Fruit fly (Drosophila melanogaster) whole organism, adult: ENCODE measurements around the gene Cdc42.

Source experiments
- CG11617 ChIP-seq: fragments of 200-800 bp; sonication (Bioruptor generic); optimal IDR thresholded peaks from 2 replicates; lab custom pipeline; 2017; ENCODE audit warnings: mild to moderate bottlenecking, missing biosample characterization, missing genetic modification reagents, missing genetic modification characterization
- CG12768 ChIP-seq: fragments of 200-800 bp; sonication (Bioruptor generic); optimal IDR thresholded peaks from 2 replicates; lab custom pipeline; 2017; ENCODE audit warnings: missing biosample characterization, missing genetic modification characterization, mild to moderate bottlenecking, moderate library complexity, missing genetic modification reagents
- CG14711 ChIP-seq: fragments of 200-800 bp; sonication (Bioruptor generic); optimal IDR thresholded peaks from 2 replicates; lab custom pipeline; 2018; ENCODE audit warnings: missing biosample characterization, mild to moderate bottlenecking, missing genetic modification characterization, moderate library complexity
- CG1620 ChIP-seq: fragments of 200-800 bp; sonication (Bioruptor generic); optimal IDR thresholded peaks from 2 replicates; lab custom pipeline; 2016; ENCODE audit warnings: missing biosample characterization, missing genetic modification characterization
- CG33017 ChIP-seq: fragments of 200-800 bp; sonication (Bioruptor generic); optimal IDR thresholded peaks from 2 replicates; lab custom pipeline; 2018; ENCODE audit warnings: missing biosample characterization, mild to moderate bottlenecking, missing genetic modification characterization, moderate library complexity
- CG5204 ChIP-seq: fragments of 200-800 bp; sonication (Bioruptor generic); optimal IDR thresholded peaks from 2 replicates; lab custom pipeline; 2016; ENCODE audit warnings: missing biosample characterization, missing genetic modification characterization
- CG7045 ChIP-seq: fragments of 200-800 bp; sonication (Bioruptor generic); optimal IDR thresholded peaks from 2 replicates; lab custom pipeline; 2017; ENCODE audit warnings: missing biosample characterization, mild to moderate bottlenecking, missing genetic modification characterization
- CG7101 ChIP-seq: fragments of 200-800 bp; sonication (Bioruptor generic); optimal IDR thresholded peaks from 2 replicates; lab custom pipeline; 2018; ENCODE audit warnings: missing biosample characterization, mild to moderate bottlenecking, missing genetic modification characterization, moderate library complexity
- Clk ChIP-seq: fragments of 200-800 bp; sonication (Bioruptor generic); optimal IDR thresholded peaks from 2 replicates; lab custom pipeline; 2017; ENCODE audit warnings: missing biosample characterization, missing genetic modification characterization
- Crg-1 ChIP-seq: fragments of 200-800 bp; sonication (Bioruptor generic); optimal IDR thresholded peaks from 2 replicates; lab custom pipeline; 2016; ENCODE audit warnings: missing biosample characterization, missing genetic modification characterization
- Hr96 ChIP-seq: fragments of 200-800 bp; sonication (Bioruptor generic); optimal IDR thresholded peaks from 2 replicates; lab custom pipeline; 2016; ENCODE audit warnings: missing biosample characterization, missing genetic modification characterization
- Mnt ChIP-seq: fragments of 200-800 bp; sonication (Bioruptor generic); optimal IDR thresholded peaks from 2 replicates; lab custom pipeline; 2016; ENCODE audit warnings: missing biosample characterization, mild to moderate bottlenecking, missing genetic modification characterization
- bab1 ChIP-seq: fragments of 200-800 bp; sonication (Bioruptor generic); optimal IDR thresholded peaks from 3 replicates; lab custom pipeline; 2019; ENCODE audit warnings: missing biosample characterization, mild to moderate bottlenecking, missing genetic modification characterization, moderate library complexity
- cic ChIP-seq: fragments of 200-800 bp; sonication (Bioruptor generic); optimal IDR thresholded peaks from 2 replicates; lab custom pipeline; 2017; ENCODE audit warnings: missing biosample characterization, mild to moderate bottlenecking, missing genetic modification characterization, moderate library complexity
- cnc ChIP-seq, 2 experiments: fragments of >200 bp; optimal IDR thresholded peaks; 2 replicates each; lab custom pipeline; 2017
- kay ChIP-seq: fragments of 200-800 bp; sonication (Bioruptor generic); peaks from one replicate; lab custom pipeline; 2016; ENCODE audit warnings: missing biosample characterization, missing genetic modification characterization, borderline replicate concordance
- ovo ChIP-seq: fragments of 200-800 bp; sonication (Bioruptor generic); optimal IDR thresholded peaks from 2 replicates; lab custom pipeline; 2016; ENCODE audit warnings: missing biosample characterization, missing genetic modification characterization
- pad ChIP-seq: fragments of 200-800 bp; sonication (Bioruptor generic); optimal IDR thresholded peaks from 3 replicates; lab custom pipeline; 2017; ENCODE audit warnings: missing biosample characterization, missing genetic modification characterization, mild to moderate bottlenecking, moderate library complexity, missing genetic modification reagents
- tj ChIP-seq: fragments of 200-800 bp; sonication (Bioruptor generic); optimal IDR thresholded peaks from 3 replicates; lab custom pipeline; 2017; ENCODE audit warnings: missing biosample characterization, mild to moderate bottlenecking, missing genetic modification characterization, moderate library complexity
- toe ChIP-seq: fragments of 200-800 bp; sonication (Bioruptor generic); optimal IDR thresholded peaks from 2 replicates; lab custom pipeline; 2016; ENCODE audit warnings: missing biosample characterization, missing genetic modification characterization

Cdc42 gene

DNA sequence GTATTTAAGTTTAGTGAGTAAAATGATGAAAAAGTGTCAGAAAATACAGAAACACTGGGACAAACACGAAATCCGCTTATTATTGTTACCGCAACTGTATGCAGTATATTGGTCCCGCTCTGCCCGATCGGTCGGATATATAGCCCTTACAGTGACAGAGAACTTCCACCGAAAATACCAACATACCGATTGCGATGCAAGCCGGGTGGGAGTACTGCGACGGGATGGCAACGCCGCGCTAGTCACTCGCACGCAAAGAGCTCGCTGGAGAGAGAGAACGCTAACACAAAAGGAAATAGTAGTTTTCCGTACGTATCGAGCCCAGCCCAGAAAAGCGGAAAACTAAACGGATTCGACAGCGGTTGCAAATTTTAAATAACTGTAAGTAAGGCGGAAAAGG, at the start of gene Cdc42:
Cdc42 (plus strand) TSS at position 247 of the 400 bp plus-strand sequence.
- TF ChIP-seq CG7101 (tag; lab: Kevin White, UChicago) = peak; percentile 15
- no peak for TF ChIP-seq kay (GFP tag; lab: Kevin White, UChicago)
- TF ChIP-seq Clk (GFP tag; lab: Kevin White, UChicago) = no peak
- peak; percentile 7 for TF ChIP-seq CG1620 (GFP tag; lab: Kevin White, UChicago)
- TF ChIP-seq pad (GFP tag; lab: Kevin White, UChicago) = no peak
- TF ChIP-seq Hr96 = no peak
- TF ChIP-seq bab1 (GFP tag; lab: Kevin White, UChicago) = no peak
- no peak for TF ChIP-seq CG7045
- no peak for TF ChIP-seq tj (GFP tag; lab: Kevin White, UChicago)
- no peak for TF ChIP-seq CG11617 (GFP tag; lab: Kevin White, UChicago)
- TF ChIP-seq CG33017 (tag; lab: Kevin White, UChicago) = no peak
- TF ChIP-seq CG12768 (GFP tag; lab: Kevin White, UChicago) = no peak
- TF ChIP-seq CG14711 = peak; percentile 1
- no peak for TF ChIP-seq toe (GFP tag; lab: Kevin White, UChicago)
- TF ChIP-seq cic (GFP tag; lab: Kevin White, UChicago) = no peak

DNA sequence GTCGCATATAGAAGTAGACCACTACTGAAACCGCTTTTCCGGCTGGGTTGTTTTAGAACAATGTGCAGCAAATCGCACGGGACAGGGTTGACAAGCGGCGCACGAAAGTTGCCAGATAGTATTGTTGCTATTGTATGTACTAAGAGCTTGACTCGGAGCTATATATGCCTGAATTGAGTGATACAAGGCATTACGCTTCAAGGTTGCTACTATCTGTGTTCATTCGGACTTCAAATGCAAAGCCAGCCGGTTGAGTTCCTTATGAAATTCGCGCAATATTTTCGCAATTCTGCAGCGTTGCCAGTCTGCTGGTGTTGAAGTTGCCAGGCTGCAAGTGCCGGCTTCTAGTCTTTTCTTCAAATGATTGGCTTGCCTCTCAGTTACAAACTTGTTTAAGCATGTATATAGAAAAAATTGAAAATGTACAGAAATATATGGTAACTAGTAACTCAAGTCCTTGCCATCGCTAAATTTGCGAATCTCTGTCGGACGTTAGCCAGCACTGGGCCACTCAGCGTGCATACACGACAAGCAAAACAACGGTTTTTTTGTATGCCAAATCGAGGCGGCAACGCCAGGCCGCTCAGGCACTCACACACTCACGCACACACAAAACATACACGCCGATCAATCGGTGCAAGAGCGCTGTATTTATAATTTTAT, 45.0 kb upstream of the Cdc42 start, which contains the start of the genes Ranbp21 and Elys:
Ranbp21 (minus strand) TSS at position 513 of the 663 bp plus-strand sequence.
Elys (plus strand) TSS at position 549 of the 663 bp plus-strand sequence.
- TF ChIP-seq pad (GFP tag; lab: Kevin White, UChicago) (peak; percentile 71), cnc (optimal IDR thresholded peaks at IDR 0.05; lab: Kevin White, UChicago) (no peak), CG7101 (tag; lab: Kevin White, UChicago) (peak; percentile 58), CG11617 (GFP tag; lab: Kevin White, UChicago) (peak; percentile 55), CG33017 (tag; lab: Kevin White, UChicago) (no peak), ovo (peak; percentile 87), toe (GFP tag; lab: Kevin White, UChicago) (no peak), Clk (GFP tag; lab: Kevin White, UChicago) (peak; percentile 3), Hr96 (no peak), CG1620 (GFP tag; lab: Kevin White, UChicago) (peak; percentile 81), tj (GFP tag; lab: Kevin White, UChicago) (peak; percentile 53), Crg-1 (GFP tag; lab: Kevin White, UChicago) (peak; percentile 56), CG12768 (GFP tag; lab: Kevin White, UChicago) (peak; percentile 21), CG7045 (no peak), Mnt (peak; percentile 66), CG14711 (peak; percentile 93)

dm6 chrX:19662583-19663195, 34.2 kb upstream of the Cdc42 start:
- TF ChIP-seq Mnt (no peak), toe (GFP tag; lab: Kevin White, UChicago) (no peak), CG33017 (tag; lab: Kevin White, UChicago) (no peak), CG7101 (tag; lab: Kevin White, UChicago) (no peak), Hr96 (no peak), cnc (optimal IDR thresholded peaks at IDR 0.05; lab: Kevin White, UChicago) (no peak), pad (GFP tag; lab: Kevin White, UChicago) (no peak), CG7045 (no peak), CG12768 (GFP tag; lab: Kevin White, UChicago) (peak; percentile 1), CG14711 (no peak), CG5204 (GFP tag; lab: Kevin White, UChicago) (no peak), CG11617 (GFP tag; lab: Kevin White, UChicago) (no peak), Clk (GFP tag; lab: Kevin White, UChicago) (no peak), CG1620 (GFP tag; lab: Kevin White, UChicago) (peak; percentile 29), kay (GFP tag; lab: Kevin White, UChicago) (no peak), ovo (no peak), cic (GFP tag; lab: Kevin White, UChicago) (no peak), bab1 (GFP tag; lab: Kevin White, UChicago) (peak; percentile 40), Crg-1 (GFP tag; lab: Kevin White, UChicago) (no peak), tj (GFP tag; lab: Kevin White, UChicago) (no peak)

DNA sequence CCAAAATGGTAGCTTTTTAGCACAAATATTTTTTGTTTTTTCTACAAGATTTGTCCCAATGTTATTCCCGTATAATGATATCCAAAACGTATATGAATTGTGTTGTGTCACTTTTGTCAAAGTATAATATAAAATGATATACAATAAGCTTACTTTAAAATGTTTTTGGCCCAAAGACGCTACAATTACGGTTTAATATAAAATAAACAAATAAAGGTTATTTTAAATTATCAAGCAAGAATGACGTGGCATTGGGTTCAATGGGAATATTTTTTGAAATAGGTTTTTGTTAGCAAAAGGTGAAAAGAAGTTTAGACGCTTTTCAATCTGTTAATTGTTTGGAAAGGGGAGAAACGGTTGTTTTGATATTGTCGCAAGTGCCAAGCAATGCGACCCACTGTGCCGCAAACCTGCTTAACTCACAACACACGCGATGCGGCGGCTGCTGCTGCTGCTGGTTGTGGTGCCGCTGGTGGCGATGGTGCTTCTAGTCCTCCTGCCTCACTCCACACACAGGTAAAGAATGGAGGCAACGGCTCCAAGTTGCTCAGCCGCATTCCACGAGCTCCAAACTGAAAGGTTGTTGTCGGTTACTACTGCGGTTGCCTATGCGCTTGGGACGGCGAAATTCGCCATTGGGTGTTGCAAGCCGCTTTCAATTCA, 33.6 kb upstream of the Cdc42 start:
- TF ChIP-seq CG7045 = peak; percentile 17
- TF ChIP-seq CG7101 (tag; lab: Kevin White, UChicago) = peak; percentile 47
- peak; percentile 19 for TF ChIP-seq ovo
- peak; percentile 17 for TF ChIP-seq tj (GFP tag; lab: Kevin White, UChicago)
- TF ChIP-seq CG5204 (GFP tag; lab: Kevin White, UChicago) = peak; percentile 50
- peak; percentile 8 for TF ChIP-seq pad (GFP tag; lab: Kevin White, UChicago)
- TF ChIP-seq CG11617 (GFP tag; lab: Kevin White, UChicago) = peak; percentile 60
- no peak for TF ChIP-seq cic (GFP tag; lab: Kevin White, UChicago)
- no peak for TF ChIP-seq Mnt
- no peak for TF ChIP-seq CG14711
- TF ChIP-seq Hr96 = no peak
- TF ChIP-seq Clk (GFP tag; lab: Kevin White, UChicago) = no peak
